Fruit fly (Drosophila melanogaster) whole organism, embryonic: ENCODE measurements around the gene CG14718.
A peak's percentile ranks its signal among the peaks of the same experiment; 100 is the strongest.

Experiments used
- CG10654 ChIP-seq: fragments of 200-800 bp; sonication (Bioruptor generic); optimal IDR thresholded peaks from 2 replicates; lab custom pipeline; 2016; ENCODE audit warnings: missing biosample characterization, missing genetic modification characterization
- CG13624 ChIP-seq: fragments of 200-800 bp; sonication (Bioruptor generic); optimal IDR thresholded peaks from 2 replicates; lab custom pipeline; 2016; ENCODE audit warnings: missing biosample characterization, missing genetic modification characterization
- CG4404 ChIP-seq: fragments of 200-800 bp; sonication (Bioruptor generic); IDR thresholded peaks from 2 replicates; pipeline ENCODE4 v1.3.6; 2022; ENCODE audit warnings: missing biosample characterization, missing genetic modification characterization
- CG7928 ChIP-seq: fragments of 200-800 bp; sonication (Bioruptor generic); optimal IDR thresholded peaks from 2 replicates; lab custom pipeline; 2017; ENCODE audit warnings: missing biosample characterization, mild to moderate bottlenecking, missing genetic modification characterization
- CrebB ChIP-seq: fragments of 200-800 bp; sonication (Bioruptor generic); optimal IDR thresholded peaks from 3 replicates; lab custom pipeline; 2018; ENCODE audit warnings: missing biosample characterization, mild to moderate bottlenecking, missing genetic modification characterization
- Fer3 ChIP-seq: fragments of 200-800 bp; sonication (Bioruptor generic); optimal IDR thresholded peaks from 2 replicates; lab custom pipeline; 2018; ENCODE audit warnings: missing biosample characterization, mild to moderate bottlenecking, missing genetic modification characterization, moderate library complexity
- Med ChIP-seq: fragments of 200-800 bp; sonication (Bioruptor generic); peaks from one replicate; lab custom pipeline; 2016; ENCODE audit warnings: missing biosample characterization, missing genetic modification characterization, mild to moderate bottlenecking, inconsistent platforms, moderate library complexity
- Neu2 ChIP-seq: fragments of 200-800 bp; sonication (Bioruptor generic); optimal IDR thresholded peaks from 3 replicates; lab custom pipeline; 2016; ENCODE audit warnings: missing biosample characterization, missing genetic modification characterization, borderline replicate concordance
- h ChIP-seq: fragments of >200 bp; optimal IDR thresholded peaks from 2 replicates; lab custom pipeline; 2017
- pho ChIP-seq: fragments of 200-800 bp; sonication (Bioruptor generic); optimal IDR thresholded peaks from 2 replicates; lab custom pipeline; 2016; ENCODE audit warnings: missing biosample characterization, missing genetic modification characterization
- sens ChIP-seq: fragments of 200-800 bp; sonication (Bioruptor generic); peaks from one replicate; lab custom pipeline; 2016; ENCODE audit warnings: missing biosample characterization, missing genetic modification characterization
- zf30C ChIP-seq: fragments of 200-800 bp; sonication (Bioruptor generic); optimal IDR thresholded peaks from 3 replicates; lab custom pipeline; 2018; ENCODE audit warnings: missing biosample characterization, mild to moderate bottlenecking, missing genetic modification characterization

Gene CG14718

dm6 chr3R:11750294-11750432 lies 49.7 kb downstream of the CG14718 start, which contains the start of gene CG43062:
Gene CG43062 (plus strand): TSS chr3R:11750333.
- TF ChIP-seq Med (GFP tag; lab: Kevin White, UChicago) = peak; percentile 21
- TF ChIP-seq Fer3 (tag; lab: Kevin White, UChicago) = no peak
- TF ChIP-seq, all 482 proteins: peak for 1

- TF ChIP-seq CG10654 (GFP tag; lab: Kevin White, UChicago) (no peak), Med (GFP tag; lab: Kevin White, UChicago) (peak; percentile 13), CG13624 (GFP tag; lab: Kevin White, UChicago) (no peak), sens (GFP tag; lab: Kevin White, UChicago) (peak; percentile 70), CG4404 (GFP tag; lab: Robert Waterston, UW) (no peak), Neu2 (GFP tag; lab: Kevin White, UChicago) (no peak), h (lab: Kevin White, UChicago) (no peak), pho (no peak), CG7928 (GFP tag; lab: Kevin White, UChicago) (no peak), zf30C (GFP tag; lab: Kevin White, UChicago) (peak; percentile 6), CrebB (no peak)
Measured at dm6 chr3R:11751756-11752155, 51.3 kb downstream of the CG14718 start.
